Worm (Caenorhabditis elegans): Measurements from ENCODE around the gene gap-2.
A peak's percentile ranks its signal among the peaks of the same experiment; 100 is the strongest.

gap-2 gene

ce11 chrX:9443871-9444270 lies 28.4 kb upstream of the gap-2 start:
- TF ChIP-seq nhr-41 (GFP tag; IDR thresholded peaks at IDR 0.05): no peak
- TF ChIP-seq Y5F2A.4 (GFP tag; optimal IDR thresholded peaks at IDR 0.05): no peak
- no peak for TF ChIP-seq Y105C5A.15 (GFP tag; IDR thresholded peaks at IDR 0.05)
- TF ChIP-seq set-16 (GFP tag; IDR thresholded peaks at IDR 0.05): no peak
- no peak for TF ChIP-seq gei-8 (GFP tag; optimal IDR thresholded peaks at IDR 0.05)
- no peak for TF ChIP-seq ceh-44 (GFP tag; IDR thresholded peaks at IDR 0.05)
- no peak for TF ChIP-seq ceh-62 (tag; optimal IDR thresholded peaks at IDR 0.05)
- TF ChIP-seq nhr-48 (tag; optimal IDR thresholded peaks at IDR 0.05): no peak
- TF ChIP-seq lin-38 (GFP tag; IDR thresholded peaks at IDR 0.05): no peak
- no peak for TF ChIP-seq F26F4.8 (GFP tag; conservative IDR thresholded peaks at IDR 0.05)

ce11 chrX:9446177-9446694 lies 26.0 kb upstream of the gap-2 start, which contains the start of gene ZK899.1:
Gene ZK899.1 (plus strand): TSS chrX:9446644.
- no peak for TF ChIP-seq vab-7 (GFP tag; IDR thresholded peaks at IDR 0.05)
- TF ChIP-seq mxl-2 (GFP tag; conservative IDR thresholded peaks at IDR 0.05): no peak
- no peak for TF ChIP-seq daf-8 (GFP tag; IDR thresholded peaks at IDR 0.05)
- peak; percentile 85 for TF ChIP-seq dmd-6 (GFP tag; IDR thresholded peaks at IDR 0.05)
- TF ChIP-seq snpc-4 (tag; optimal IDR thresholded peaks at IDR 0.05): no peak
- no peak for TF ChIP-seq spr-3 (GFP tag; optimal IDR thresholded peaks at IDR 0.05)
- TF ChIP-seq egl-27 (tag; optimal IDR thresholded peaks at IDR 0.05): no peak
- no peak for TF ChIP-seq tag-97 (GFP tag; IDR thresholded peaks at IDR 0.05)
- peak; percentile 84 for TF ChIP-seq hlh-11 (tag; optimal IDR thresholded peaks at IDR 0.05)
- TF ChIP-seq zfp-2 (tag; optimal IDR thresholded peaks at IDR 0.05): no peak
- TF ChIP-seq egl-43 (GFP tag; IDR thresholded peaks at IDR 0.05): no peak
- TF ChIP-seq lim-7 (GFP tag; IDR thresholded peaks at IDR 0.05): no peak
- peak; percentile 44 for TF ChIP-seq mep-1 (tag; optimal IDR thresholded peaks at IDR 0.05)
- no peak for TF ChIP-seq fos-1 (tag; optimal IDR thresholded peaks at IDR 0.05)
- no peak for TF ChIP-seq nhr-77 (tag; optimal IDR thresholded peaks at IDR 0.05)
- TF ChIP-seq Y105C5A.15 (GFP tag; IDR thresholded peaks at IDR 0.05): no peak
- TF ChIP-seq daf-16 (GFP tag; optimal IDR thresholded peaks at IDR 0.05): peak; percentile 10 to 66
- TF ChIP-seq daf-16 (tag; optimal IDR thresholded peaks at IDR 0.05): peak; percentile 91
- TF ChIP-seq daf-12 (tag; optimal IDR thresholded peaks at IDR 0.05): no peak
- TF ChIP-seq tra-1 (GFP tag; IDR thresholded peaks at IDR 0.05): no peak
- TF ChIP-seq mdt-29 (GFP tag; IDR thresholded peaks at IDR 0.05): no peak
- TF ChIP-seq madf-5 (GFP tag; IDR thresholded peaks at IDR 0.05): no peak
- TF ChIP-seq nhr-6 (tag; optimal IDR thresholded peaks at IDR 0.05): peak; percentile 67
- no peak for TF ChIP-seq arid-1 (GFP tag; conservative IDR thresholded peaks at IDR 0.05)
- TF ChIP-seq nhr-42 (GFP tag; IDR thresholded peaks at IDR 0.05): no peak
- TF ChIP-seq dve-1 (tag; optimal IDR thresholded peaks at IDR 0.05; ENCODE audit: insufficient read depth): peak; percentile 63
- TF ChIP-seq lsy-2 (tag; optimal IDR thresholded peaks at IDR 0.05): no peak
- no peak for TF ChIP-seq nhr-111 (GFP tag; optimal IDR thresholded peaks at IDR 0.05)
- no peak for TF ChIP-seq ces-1 (GFP tag; optimal IDR thresholded peaks at IDR 0.05)
- TF ChIP-seq snpc-1.2 (GFP tag; IDR thresholded peaks at IDR 0.05): no peak
- no peak for TF ChIP-seq D1046.2 (GFP tag; IDR thresholded peaks at IDR 0.05)
- no peak for TF ChIP-seq ctbp-1 (GFP tag; IDR thresholded peaks at IDR 0.05)
- TF ChIP-seq unc-39 (tag; optimal IDR thresholded peaks at IDR 0.05): no peak
- TF ChIP-seq Y75B8A.6 (GFP tag; IDR thresholded peaks at IDR 0.05): no peak
- TF ChIP-seq attf-4 (tag; optimal IDR thresholded peaks at IDR 0.05): no peak
- no peak for TF ChIP-seq nhr-11 (tag; optimal IDR thresholded peaks at IDR 0.05)
- TF ChIP-seq mdl-1 (tag; optimal IDR thresholded peaks at IDR 0.05): no peak
- TF ChIP-seq cey-2 (tag; optimal IDR thresholded peaks at IDR 0.05; ENCODE audit: borderline replicate concordance, insufficient read depth): no peak
- TF ChIP-seq zag-1 (tag; optimal IDR thresholded peaks at IDR 0.05): no peak
- no peak for TF ChIP-seq nhr-25 (tag; optimal IDR thresholded peaks at IDR 0.05; ENCODE audit: borderline replicate concordance, insufficient read depth)
- no peak for TF ChIP-seq hif-1 (tag; optimal IDR thresholded peaks at IDR 0.05)
- TF ChIP-seq unc-130 (GFP tag; optimal IDR thresholded peaks at IDR 0.05): no peak
